Fruit fly (Drosophila melanogaster): ENCODE measurements around the gene vret.
A peak's percentile ranks its signal among the peaks of the same experiment; 100 is the strongest.

Gene vret

DNA sequence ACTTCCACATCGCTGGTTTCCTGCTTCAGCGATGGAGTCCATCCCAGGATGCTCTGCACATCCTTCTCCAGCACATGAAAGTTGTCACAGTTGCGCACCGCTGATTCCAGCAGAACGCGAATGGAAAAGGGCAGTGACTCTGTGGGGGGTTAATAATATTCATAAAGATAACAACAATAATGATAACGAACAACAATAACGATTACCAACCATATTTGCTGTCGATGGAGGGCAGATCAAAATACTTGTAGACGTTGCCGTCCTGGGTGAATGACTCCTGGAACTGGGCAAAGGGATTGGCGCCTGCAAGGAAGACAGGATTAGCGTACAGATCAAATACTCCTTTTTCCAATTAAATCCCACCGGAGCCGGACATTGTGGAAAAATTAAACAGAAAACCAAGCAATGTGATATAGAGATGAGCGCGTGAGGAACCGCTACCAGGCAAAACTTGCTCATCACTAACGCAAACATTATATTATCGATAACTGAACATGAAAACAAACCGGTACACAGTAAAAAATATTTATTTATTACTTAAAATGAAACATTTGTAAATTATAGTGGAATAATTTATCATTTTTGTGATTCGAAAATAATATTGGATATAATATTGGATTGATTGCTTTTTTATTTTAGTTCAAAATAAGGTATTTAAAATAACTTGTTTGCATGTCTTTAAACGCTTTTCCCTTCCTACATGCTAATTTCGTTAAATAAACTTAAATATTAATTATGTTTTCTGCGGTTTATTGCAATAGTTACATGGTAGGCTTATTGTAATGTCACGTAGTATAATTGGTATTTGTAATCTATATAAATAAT lies 21.0 kb downstream of the vret start, which contains the start of gene Irp-1A (continued):
- peak; percentile 53 for TF ChIP-seq B-H2 (GFP tag; optimal IDR thresholded peaks at IDR 0.05)
- TF ChIP-seq btn (GFP tag; optimal IDR thresholded peaks at IDR 0.05), result no peak
- peak; percentile 77 for TF ChIP-seq CG18599 (GFP tag; optimal IDR thresholded peaks at IDR 0.05)
- peak; percentile 72; the same call in 2 of the 3 replicates for TF ChIP-seq dysf (GFP tag; IDR thresholded peaks at IDR 0.05)
- peak; percentile 57 for TF ChIP-seq Oaz (GFP tag; IDR thresholded peaks at IDR 0.05)
- peak; percentile 81 for TF ChIP-seq phol (tag; optimal IDR thresholded peaks at IDR 0.05)
- no peak for TF ChIP-seq Neu2 (GFP tag; optimal IDR thresholded peaks at IDR 0.05; ENCODE audit: borderline replicate concordance)
- peak; percentile 86 for TF ChIP-seq CG7839 (tag; optimal IDR thresholded peaks at IDR 0.05)
- TF ChIP-seq her (GFP tag; optimal IDR thresholded peaks at IDR 0.05), result peak; percentile 34
- TF ChIP-seq ttk (GFP tag; IDR thresholded peaks at IDR 0.05), result peak; percentile 74
- TF ChIP-seq Tbp (GFP tag; optimal IDR thresholded peaks at IDR 0.05), result no peak
- TF ChIP-seq Sry-β (GFP tag; optimal IDR thresholded peaks at IDR 0.05), result peak; percentile 56
- peak; percentile 56 for TF ChIP-seq Max (GFP tag; optimal IDR thresholded peaks at IDR 0.05)
- TF ChIP-seq schlank (tag; optimal IDR thresholded peaks at IDR 0.05), result peak; percentile 21
- TF ChIP-seq sob (GFP tag; IDR thresholded peaks at IDR 0.05), result peak; percentile 87
- TF ChIP-seq Opbp (GFP tag; IDR thresholded peaks at IDR 0.05; ENCODE audit: partially characterized antibody), result peak; percentile 85
- no peak for TF ChIP-seq fd102C (GFP tag; optimal IDR thresholded peaks at IDR 0.05)
- no peak for TF ChIP-seq CG31365 (tag; optimal IDR thresholded peaks at IDR 0.05)
- TF ChIP-seq CG7556 (GFP tag; optimal IDR thresholded peaks at IDR 0.05), result peak; percentile 77
- no peak for TF ChIP-seq D (optimal IDR thresholded peaks at IDR 0.05)
- TF ChIP-seq D (GFP tag; optimal IDR thresholded peaks at IDR 0.05), result peak; percentile 33
- TF ChIP-seq YL-1 (GFP tag; optimal IDR thresholded peaks at IDR 0.05), result peak; percentile 83
- TF ChIP-seq Hr3 (GFP tag; optimal IDR thresholded peaks at IDR 0.05), result peak; percentile 72
- no peak for TF ChIP-seq da (GFP tag; optimal IDR thresholded peaks at IDR 0.05)
- peak; percentile 14 for TF ChIP-seq CG6854 (GFP tag; optimal IDR thresholded peaks at IDR 0.05)
- no peak for TF ChIP-seq disco-r (GFP tag; optimal IDR thresholded peaks at IDR 0.05)
- TF ChIP-seq Mrtf (GFP tag; IDR thresholded peaks at IDR 0.05), result peak; percentile 35; the same call in 1 of the 3 replicates
- peak; percentile 0 for TF ChIP-seq psq (GFP tag; optimal IDR thresholded peaks at IDR 0.05)
- TF ChIP-seq cwo (GFP tag; optimal IDR thresholded peaks at IDR 0.05), result peak; percentile 60
- TF ChIP-seq grau (tag; optimal IDR thresholded peaks at IDR 0.05), result peak; percentile 85
- TF ChIP-seq CG2202 (tag; optimal IDR thresholded peaks at IDR 0.05), result peak; percentile 39
- TF ChIP-seq Kr (GFP tag; optimal IDR thresholded peaks at IDR 0.05), result no peak
- TF ChIP-seq CG34422 (GFP tag; IDR thresholded peaks at IDR 0.05), result peak; percentile 86
- TF ChIP-seq vnd (GFP tag; IDR thresholded peaks at IDR 0.05; ENCODE audit: partially characterized antibody), result peak; percentile 74; the same call in 2 of the 3 replicates
- peak; percentile 37 for TF ChIP-seq Abd-B (GFP tag; optimal IDR thresholded peaks at IDR 0.05)
- TF ChIP-seq E2f2 (GFP tag; IDR thresholded peaks at IDR 0.05), result peak; percentile 60
- no peak for TF ChIP-seq CG10565 (GFP tag; optimal IDR thresholded peaks at IDR 0.05)
- TF ChIP-seq CG18262 (tag; optimal IDR thresholded peaks at IDR 0.05), result peak; percentile 85
- TF ChIP-seq sna (GFP tag; IDR thresholded peaks at IDR 0.05; ENCODE audit: partially characterized antibody), result peak; percentile 78
- TF ChIP-seq pan (optimal IDR thresholded peaks at IDR 0.05), result no peak
- TF ChIP-seq pan (GFP tag; optimal IDR thresholded peaks at IDR 0.05 in 1 of 2, IDR thresholded peaks at IDR 0.05 in 1 of 2), result peak in 1 of 2 experiments; percentile 84
- peak; percentile 47 for TF ChIP-seq Lhr (GFP tag; optimal IDR thresholded peaks at IDR 0.05)
- no peak for TF ChIP-seq sens-2 (GFP tag; IDR thresholded peaks at IDR 0.05)
- peak; percentile 62 for TF ChIP-seq salm (tag; optimal IDR thresholded peaks at IDR 0.05)
- peak; percentile 43 for TF ChIP-seq CG32767 (GFP tag; IDR thresholded peaks at IDR 0.05)
- TF ChIP-seq Bgb (GFP tag; IDR thresholded peaks at IDR 0.05; ENCODE audit: partially characterized antibody), result peak; percentile 86
- peak; percentile 84 for TF ChIP-seq CG9932 (GFP tag; IDR thresholded peaks at IDR 0.05)
- peak; percentile 71 for TF ChIP-seq Six4 (GFP tag; optimal IDR thresholded peaks at IDR 0.05)
- TF ChIP-seq so (GFP tag; IDR thresholded peaks at IDR 0.05), result no peak

All from whole organism, embryonic.